Fruit fly (Drosophila melanogaster) whole organism, embryonic: ENCODE data around the gene Strip.

Experiments
- CG10267 ChIP-seq: fragments of 200-800 bp; sonication (Bioruptor generic); optimal IDR thresholded peaks from 2 replicates; lab custom pipeline; 2018; ENCODE audit warnings: missing biosample characterization, mild to moderate bottlenecking, missing genetic modification characterization, moderate library complexity
- CG11456 ChIP-seq: fragments of 200-800 bp; sonication (Bioruptor generic); IDR thresholded peaks from 3 replicates; pipeline ENCODE4 v1.3.6; 2022; ENCODE audit warnings: missing biosample characterization, missing genetic modification characterization
- CG12236 ChIP-seq: fragments of 200-800 bp; sonication (Bioruptor generic); optimal IDR thresholded peaks from 2 replicates; lab custom pipeline; 2016; ENCODE audit warnings: missing biosample characterization, missing genetic modification characterization
- CG12299 ChIP-seq: fragments of 200-800 bp; sonication (Bioruptor generic); optimal IDR thresholded peaks from 2 replicates; lab custom pipeline; 2018; ENCODE audit warnings: missing biosample characterization, mild to moderate bottlenecking, missing genetic modification characterization
- CG13123 ChIP-seq: fragments of 200-800 bp; sonication (Bioruptor generic); optimal IDR thresholded peaks from 2 replicates; lab custom pipeline; 2016; ENCODE audit warnings: missing biosample characterization, missing genetic modification characterization
- CG17328 ChIP-seq: fragments of 200-800 bp; sonication (Bioruptor generic); IDR thresholded peaks from 2 replicates; pipeline ENCODE4 v1.3.6; 2022; ENCODE audit warnings: missing biosample characterization, missing genetic modification characterization
- CG17385 ChIP-seq: fragments of 200-800 bp; sonication (Bioruptor generic); optimal IDR thresholded peaks from 3 replicates; lab custom pipeline; 2018; ENCODE audit warnings: missing biosample characterization, mild to moderate bottlenecking, missing genetic modification characterization
- CG17912 ChIP-seq: fragments of 200-800 bp; sonication (Bioruptor generic); optimal IDR thresholded peaks from 2 replicates; lab custom pipeline; 2018; ENCODE audit warnings: missing biosample characterization, mild to moderate bottlenecking, missing genetic modification characterization
- CG18619 ChIP-seq: fragments of 200-800 bp; sonication (Bioruptor generic); optimal IDR thresholded peaks from 3 replicates; lab custom pipeline; 2017; ENCODE audit warnings: missing biosample characterization, mild to moderate bottlenecking, missing genetic modification characterization
- CG18764 ChIP-seq: fragments of 200-800 bp; sonication (Bioruptor generic); optimal IDR thresholded peaks from 3 replicates; lab custom pipeline; 2016; ENCODE audit warnings: missing biosample characterization, missing genetic modification characterization
- CG2120 ChIP-seq: fragments of 200-800 bp; sonication (Bioruptor generic); optimal IDR thresholded peaks from 3 replicates; lab custom pipeline; 2016; ENCODE audit warnings: missing biosample characterization, missing genetic modification characterization
- CG30020 ChIP-seq: fragments of 200-800 bp; optimal IDR thresholded peaks from 2 replicates; lab custom pipeline; 2019; ENCODE audit warnings: missing biosample characterization, mild to moderate bottlenecking, missing genetic modification characterization, moderate library complexity
- CG30403 ChIP-seq: fragments of 200-800 bp; sonication (Bioruptor generic); optimal IDR thresholded peaks from 3 replicates; lab custom pipeline; 2016; ENCODE audit warnings: missing biosample characterization, missing genetic modification characterization
- CG32767 ChIP-seq: fragments of 200-800 bp; sonication (Bioruptor generic); IDR thresholded peaks from 2 replicates; pipeline ENCODE4 v1.3.6; 2022; ENCODE audit warnings: missing biosample characterization, missing genetic modification characterization
- CG34376 ChIP-seq: fragments of 200-800 bp; sonication (Bioruptor generic); optimal IDR thresholded peaks from 2 replicates; lab custom pipeline; 2018; ENCODE audit warnings: missing biosample characterization, mild to moderate bottlenecking, missing genetic modification characterization
- CG4328 ChIP-seq: fragments of 200-800 bp; sonication (Bioruptor generic); optimal IDR thresholded peaks from 3 replicates; lab custom pipeline; 2017; ENCODE audit warnings: missing biosample characterization, missing genetic modification reagents, missing genetic modification characterization
- CG43689 ChIP-seq: fragments of 200-800 bp; sonication (Bioruptor generic); IDR thresholded peaks from 2 replicates; pipeline ENCODE4 v1.3.6; 2022; ENCODE audit warnings: missing biosample characterization, missing genetic modification characterization
- CG4617 ChIP-seq: fragments of 200-800 bp; sonication (Bioruptor generic); optimal IDR thresholded peaks from 3 replicates; lab custom pipeline; 2016; ENCODE audit warnings: missing biosample characterization, missing genetic modification characterization, borderline replicate concordance
- CG4854 ChIP-seq: fragments of 200-800 bp; sonication (Bioruptor generic); optimal IDR thresholded peaks from 2 replicates; lab custom pipeline; 2016; ENCODE audit warnings: missing biosample characterization, missing genetic modification characterization, inconsistent platforms
- CG5180 ChIP-seq: fragments of 200-800 bp; sonication (Bioruptor generic); optimal IDR thresholded peaks from 3 replicates; lab custom pipeline; 2017; ENCODE audit warnings: missing biosample characterization, missing genetic modification characterization, mild to moderate bottlenecking, moderate library complexity, missing genetic modification reagents
- CG6813 ChIP-seq: fragments of 200-800 bp; sonication (Bioruptor generic); optimal IDR thresholded peaks from 2 replicates; lab custom pipeline; 2017; ENCODE audit warnings: missing biosample characterization, missing genetic modification characterization, mild to moderate bottlenecking, moderate library complexity, missing genetic modification reagents
- CG7839 ChIP-seq: fragments of 200-800 bp; sonication (Bioruptor generic); optimal IDR thresholded peaks from 3 replicates; lab custom pipeline; 2018; ENCODE audit warnings: missing biosample characterization, mild to moderate bottlenecking, missing genetic modification characterization, moderate library complexity
- CG9727 ChIP-seq: fragments of 200-800 bp; sonication (Bioruptor generic); optimal IDR thresholded peaks from 3 replicates; lab custom pipeline; 2017; ENCODE audit warnings: missing biosample characterization, mild to moderate bottlenecking, missing genetic modification characterization
- CHES-1-like ChIP-seq: fragments of 200-800 bp; sonication (Bioruptor generic); optimal IDR thresholded peaks from 2 replicates; lab custom pipeline; 2016; ENCODE audit warnings: missing biosample characterization, missing genetic modification characterization
- Dad ChIP-seq: fragments of 200-800 bp; sonication (Bioruptor generic); optimal IDR thresholded peaks from 3 replicates; lab custom pipeline; 2016; ENCODE audit warnings: missing biosample characterization, missing genetic modification characterization
- Hey ChIP-seq: fragments of 200-800 bp; sonication (Bioruptor generic); optimal IDR thresholded peaks from 3 replicates; lab custom pipeline; 2018; ENCODE audit warnings: missing biosample characterization, mild to moderate bottlenecking, missing genetic modification characterization
- Oli ChIP-seq: fragments of 200-800 bp; sonication (Bioruptor generic); optimal IDR thresholded peaks from 2 replicates; lab custom pipeline; 2018; ENCODE audit warnings: missing biosample characterization, mild to moderate bottlenecking, missing genetic modification characterization, moderate library complexity
- Poxn ChIP-seq: fragments of 200-800 bp; sonication (Bioruptor generic); IDR thresholded peaks from 2 replicates; pipeline ENCODE4 v1.3.6; 2022; ENCODE audit warnings: missing biosample characterization, missing genetic modification characterization
- Sox102F ChIP-seq: fragments of 200-800 bp; sonication (Bioruptor generic); optimal IDR thresholded peaks from 2 replicates; lab custom pipeline; 2018; ENCODE audit warnings: missing biosample characterization, mild to moderate bottlenecking, missing genetic modification characterization, moderate library complexity
- Sry-β ChIP-seq: fragments of 200-800 bp; sonication (Bioruptor generic); optimal IDR thresholded peaks from 2 replicates; lab custom pipeline; 2018; ENCODE audit warnings: missing biosample characterization, mild to moderate bottlenecking, missing genetic modification characterization, moderate library complexity
- Tbp ChIP-seq: fragments of >200 bp; optimal IDR thresholded peaks from 2 replicates; lab custom pipeline; 2018; ENCODE audit warnings: missing biosample characterization, missing genetic modification characterization
- Usf ChIP-seq: fragments of 200-800 bp; sonication (Bioruptor generic); optimal IDR thresholded peaks from 2 replicates; lab custom pipeline; 2017; ENCODE audit warnings: missing genotype, missing biosample characterization, missing genetic modification characterization
- amos ChIP-seq: fragments of 200-800 bp; sonication (Bioruptor generic); IDR thresholded peaks from 2 replicates; pipeline ENCODE4 v1.3.6; 2022; ENCODE audit warnings: missing biosample characterization, missing genetic modification characterization; ENCODE audit not compliant: partially characterized antibody
- cad ChIP-seq: fragments of >200 bp; optimal IDR thresholded peaks from 2 replicates; lab custom pipeline; 2017; ENCODE audit warnings: missing biosample characterization, missing genetic modification characterization
- ewg ChIP-seq: fragments of 200-800 bp; sonication (Bioruptor generic); optimal IDR thresholded peaks from 3 replicates; lab custom pipeline; 2017; ENCODE audit warnings: mild to moderate bottlenecking, missing biosample characterization, missing genetic modification reagents, missing genetic modification characterization
- exex ChIP-seq: fragments of 200-800 bp; sonication (Bioruptor generic); optimal IDR thresholded peaks from 4 replicates; lab custom pipeline; 2018; ENCODE audit warnings: missing biosample characterization, mild to moderate bottlenecking, missing genetic modification characterization, moderate library complexity
- fd3F ChIP-seq: fragments of 200-800 bp; sonication (Bioruptor generic); optimal IDR thresholded peaks from 2 replicates; lab custom pipeline; 2018; ENCODE audit warnings: missing biosample characterization, mild to moderate bottlenecking, missing genetic modification characterization, moderate library complexity
- gt ChIP-seq: fragments of 200-800 bp; sonication (Bioruptor generic); IDR thresholded peaks from 2 replicates; pipeline ENCODE4 v1.3.6; 2022; ENCODE audit warnings: missing biosample characterization, missing genetic modification characterization
- her ChIP-seq: fragments of 200-800 bp; sonication (Bioruptor generic); optimal IDR thresholded peaks from 2 replicates; lab custom pipeline; 2016; ENCODE audit warnings: missing biosample characterization, missing genetic modification characterization
- mirr ChIP-seq: fragments of 200-800 bp; sonication (Bioruptor generic); optimal IDR thresholded peaks from 3 replicates; lab custom pipeline; 2018; ENCODE audit warnings: missing biosample characterization, mild to moderate bottlenecking, missing genetic modification characterization
- nerfin-1 ChIP-seq: fragments of 200-800 bp; sonication (Bioruptor generic); optimal IDR thresholded peaks from 3 replicates; lab custom pipeline; 2019; ENCODE audit warnings: missing biosample characterization, mild to moderate bottlenecking, missing genetic modification characterization, moderate library complexity
- rib ChIP-seq: fragments of 200-800 bp; sonication (Bioruptor generic); IDR thresholded peaks from 2 replicates; pipeline ENCODE4 v1.3.6; 2022; ENCODE audit warnings: missing biosample characterization, missing genetic modification characterization
- run ChIP-seq: fragments of 200-800 bp; sonication (Bioruptor generic); optimal IDR thresholded peaks from 3 replicates; lab custom pipeline; 2018; ENCODE audit warnings: missing biosample characterization, mild to moderate bottlenecking, missing genetic modification characterization
- sens ChIP-seq: fragments of 200-800 bp; sonication (Bioruptor generic); peaks from one replicate; lab custom pipeline; 2016; ENCODE audit warnings: missing biosample characterization, missing genetic modification characterization
- shn ChIP-seq: fragments of 200-800 bp; sonication (Bioruptor generic); optimal IDR thresholded peaks from 3 replicates; lab custom pipeline; 2016; ENCODE audit warnings: missing biosample characterization, missing genetic modification characterization
- sim ChIP-seq: fragments of 200-800 bp; sonication (Bioruptor generic); IDR thresholded peaks from 2 replicates; pipeline ENCODE4 v1.3.6; 2022; ENCODE audit warnings: missing biosample characterization, missing genetic modification characterization
- slp2 ChIP-seq: fragments of 200-800 bp; sonication (Bioruptor generic); optimal IDR thresholded peaks from 2 replicates; lab custom pipeline; 2016; ENCODE audit warnings: missing biosample characterization, missing genetic modification characterization
- tap ChIP-seq: fragments of 200-800 bp; optimal IDR thresholded peaks from 3 replicates; lab custom pipeline; 2019; ENCODE audit warnings: missing biosample characterization, mild to moderate bottlenecking, missing genetic modification characterization, moderate library complexity
- tio ChIP-seq: fragments of 200-800 bp; sonication (Bioruptor generic); optimal IDR thresholded peaks from 2 replicates; lab custom pipeline; 2017; ENCODE audit warnings: missing biosample characterization, missing genetic modification characterization, inconsistent platforms
- tup ChIP-seq: fragments of 200-800 bp; sonication (Bioruptor generic); optimal IDR thresholded peaks from 2 replicates; lab custom pipeline; 2016; ENCODE audit warnings: missing biosample characterization, mild to moderate bottlenecking, missing genetic modification characterization, moderate library complexity
- vnd ChIP-seq: fragments of 200-800 bp; sonication (Bioruptor generic); IDR thresholded peaks from 3 replicates; pipeline ENCODE4 v1.3.6; 2022; ENCODE audit warnings: missing biosample characterization, missing genetic modification characterization; ENCODE audit not compliant: partially characterized antibody

The Strip gene

dm6 chr3L:3319223-3319643 lies 9.4 kb downstream of the Strip start, which contains the start of the genes PIG-C, CG12016 and Dpm2 (continued):
- TF ChIP-seq Sry-β (GFP tag; lab: Kevin White, UChicago) (peak; percentile 84), CG43689 (GFP tag; lab: Robert Waterston, UW) (no peak), gt (GFP tag; lab: Robert Waterston, UW) (no peak), sens (GFP tag; lab: Kevin White, UChicago) (peak; percentile 92), CG34376 (GFP tag; lab: Kevin White, UChicago) (peak; percentile 53), Dad (GFP tag; lab: Kevin White, UChicago) (peak; percentile 57), rib (GFP tag; lab: Robert Waterston, UW) (no peak), tio (GFP tag; lab: Kevin White, UChicago) (no peak), CG13123 (peak; percentile 50), slp2 (GFP tag; lab: Kevin White, UChicago) (peak; percentile 66), CG4328 (GFP tag; lab: Kevin White, UChicago) (peak; percentile 58), tap (peak; percentile 53), tup (GFP tag; lab: Kevin White, UChicago) (peak; percentile 20), run (tag; lab: Kevin White, UChicago) (no peak), exex (no peak), Hey (tag; lab: Kevin White, UChicago) (no peak), amos (GFP tag; lab: Robert Waterston, UW) (peak; percentile 98), nerfin-1 (tag; lab: Kevin White, UChicago) (peak; percentile 65), sim (GFP tag; lab: Robert Waterston, UW) (no peak), CG30020 (peak; percentile 62), CG7839 (tag; lab: Kevin White, UChicago) (no peak), CG4854 (GFP tag; lab: Kevin White, UChicago) (peak; percentile 52), vnd (GFP tag; lab: Robert Waterston, UW) (peak; percentile 96), CG5180 (GFP tag; lab: Kevin White, UChicago) (no peak), CHES-1-like (GFP tag; lab: Kevin White, UChicago) (peak; percentile 93), CG17385 (GFP tag; lab: Kevin White, UChicago) (no peak), Sox102F (GFP tag; lab: Kevin White, UChicago) (no peak), CG6813 (GFP tag; lab: Kevin White, UChicago) (no peak), CG9727 (peak; percentile 50), Tbp (GFP tag; lab: Kevin White, UChicago) (peak; percentile 1), CG30403 (GFP tag; lab: Kevin White, UChicago) (peak; percentile 86), shn (GFP tag; lab: Kevin White, UChicago) (peak; percentile 81), Poxn (GFP tag; lab: Robert Waterston, UW) (no peak), CG32767 (GFP tag; lab: Robert Waterston, UW) (no peak), Oli (tag; lab: Kevin White, UChicago) (peak; percentile 28), mirr (GFP tag; lab: Kevin White, UChicago) (peak; percentile 45), Usf (GFP tag; lab: Kevin White, UChicago) (peak; percentile 56), CG17912 (GFP tag; lab: Kevin White, UChicago) (no peak), CG2120 (GFP tag; lab: Kevin White, UChicago) (peak; percentile 89), CG18764 (GFP tag; lab: Kevin White, UChicago) (peak; percentile 36), CG17328 (0 out of 2 replicates have a peak, but pooled peaks have one; percentile 28), cad (GFP tag; lab: Kevin White, UChicago) (no peak), her (peak; percentile 18), CG18619 (GFP tag; lab: Kevin White, UChicago) (peak; percentile 47), CG4617 (GFP tag; lab: Kevin White, UChicago) (peak; percentile 85), CG12236 (GFP tag; lab: Kevin White, UChicago) (no peak), CG12299 (peak; percentile 34), fd3F (peak; percentile 12), ewg (peak; percentile 80), CG11456 (peak; percentile 76; the same call in 2 of the 3 replicates), CG10267 (tag; lab: Kevin White, UChicago) (peak; percentile 75)
